Worm (Caenorhabditis elegans) whole organism, L1 larva: Measurements from ENCODE around the gene fbxb-107.

ENCODE experiments used
- Y116A8C.19 ChIP-seq: sonication (generic microtip); optimal IDR thresholded peaks from 2 replicates; lab custom pipeline; 2016; ENCODE audit warnings: missing compliant biosample characterization, missing genetic modification characterization, borderline replicate concordance
- ceh-8 ChIP-seq: fragments of 200-800 bp; sonication (Bioruptor generic); optimal IDR thresholded peaks from 2 replicates; lab custom pipeline; 2018; ENCODE audit warnings: mild to moderate bottlenecking, missing genetic modification characterization, moderate library complexity, missing compliant biosample characterization
- ceh-90 ChIP-seq: sonication (generic microtip); optimal IDR thresholded peaks from 2 replicates; lab custom pipeline; 2016; ENCODE audit warnings: missing genetic modification characterization, missing compliant biosample characterization
- dsc-1 ChIP-seq: sonication (generic microtip); optimal IDR thresholded peaks from 2 replicates; lab custom pipeline; 2016; ENCODE audit warnings: mild to moderate bottlenecking, missing genetic modification characterization, missing compliant biosample characterization
- efl-1 ChIP-seq, 4 experiments: fragments of 150-350 bp; optimal IDR thresholded peaks in 3 of 4; peaks in 1 of 4; 1 replicate in 1 of 4; 2 replicates in 3 of 4; lab custom pipeline; 2014; ENCODE audit warnings: missing biosample characterization in 2 of 4, missing genetic modification characterization in 2 of 4, missing genetic modification reagents in 2 of 4
- egl-13 ChIP-seq: sonication (generic microtip); optimal IDR thresholded peaks from 2 replicates; lab custom pipeline; 2016; ENCODE audit warnings: missing genotype, missing genetic modification reagents, missing genetic modification characterization, missing compliant biosample characterization
- egl-27 ChIP-seq, 2 experiments: fragments of 150-350 bp in 1 of 2; sonication (generic microtip); optimal IDR thresholded peaks; 3 replicates each; lab custom pipeline; 2017 to 2018; ENCODE audit warnings: missing biosample characterization in 2 of 2, missing genetic modification characterization in 2 of 2, missing genetic modification reagents in 2 of 2
- fkh-4 ChIP-seq: sonication (generic microtip); optimal IDR thresholded peaks from 2 replicates; lab custom pipeline; 2016; ENCODE audit warnings: missing compliant biosample characterization, missing genetic modification characterization, borderline replicate concordance
- fkh-8 ChIP-seq: sonication (generic microtip); optimal IDR thresholded peaks from 2 replicates; lab custom pipeline; 2016; ENCODE audit warnings: mild to moderate bottlenecking, missing genetic modification characterization, missing compliant biosample characterization
- grh-1 ChIP-seq: fragments of 200-800 bp; sonication (Bioruptor generic); IDR thresholded peaks from 2 replicates; pipeline ENCODE4 v1.3.6; 2022; ENCODE audit warnings: missing genetic modification reagents, missing genetic modification characterization, missing compliant biosample characterization
- hpl-2 ChIP-seq: fragments of 150-350 bp; optimal IDR thresholded peaks from 2 replicates; lab custom pipeline; 2014; ENCODE audit warnings: missing biosample characterization, missing genetic modification reagents, missing genetic modification characterization
- lin-39 ChIP-seq: fragments of 150-350 bp; optimal IDR thresholded peaks from 2 replicates; lab custom pipeline; 2014; ENCODE audit warnings: missing biosample characterization, missing genetic modification reagents, missing genetic modification characterization
- lsy-2 ChIP-seq, 2 experiments: fragments of 150-350 bp; optimal IDR thresholded peaks; 2 replicates each; lab custom pipeline; 2014; ENCODE audit warnings: missing biosample characterization in 2 of 2, missing genetic modification characterization in 2 of 2
- mep-1 ChIP-seq: fragments of 150-350 bp; optimal IDR thresholded peaks from 2 replicates; lab custom pipeline; 2014; ENCODE audit warnings: missing biosample characterization, missing genetic modification characterization
- nhr-11 ChIP-seq: fragments of 150-350 bp; optimal IDR thresholded peaks from 2 replicates; lab custom pipeline; 2014; ENCODE audit warnings: missing biosample characterization, missing genetic modification characterization
- nhr-19 ChIP-seq: fragments of 200-800 bp; sonication (Bioruptor generic); conservative IDR thresholded peaks from 2 replicates; pipeline ENCODE4 v1.3.6; 2022; ENCODE audit warnings: missing genetic modification characterization, missing compliant biosample characterization
- nhr-20 ChIP-seq: sonication (generic microtip); optimal IDR thresholded peaks from 2 replicates; lab custom pipeline; 2016; ENCODE audit warnings: mild to moderate bottlenecking, missing genetic modification characterization, missing compliant biosample characterization
- nhr-237 ChIP-seq: fragments of 150-350 bp; optimal IDR thresholded peaks from 2 replicates; lab custom pipeline; 2014; ENCODE audit warnings: missing biosample characterization, missing genetic modification characterization
- nhr-28 ChIP-seq: fragments of 150-350 bp; optimal IDR thresholded peaks from 2 replicates; lab custom pipeline; 2014; ENCODE audit warnings: missing biosample characterization, missing genetic modification characterization
- nhr-76 ChIP-seq: sonication (generic microtip); optimal IDR thresholded peaks from 2 replicates; lab custom pipeline; 2017; ENCODE audit warnings: missing biosample characterization, missing genetic modification characterization
- pag-3 ChIP-seq: sonication (generic microtip); optimal IDR thresholded peaks from 2 replicates; lab custom pipeline; 2017; ENCODE audit warnings: missing genetic modification characterization, mild to moderate bottlenecking, missing compliant biosample characterization, antibody characterized with exemption, borderline replicate concordance; ENCODE audit not compliant: insufficient read depth
- pqm-1 ChIP-seq: sonication (generic microtip); optimal IDR thresholded peaks from 3 replicates; lab custom pipeline; 2017; ENCODE audit warnings: missing biosample characterization, missing genetic modification characterization
- snpc-4 ChIP-seq: fragments of 150-350 bp; optimal IDR thresholded peaks from 2 replicates; lab custom pipeline; 2014; ENCODE audit warnings: missing biosample characterization, missing genetic modification characterization
- snu-23 ChIP-seq: sonication (generic microtip); optimal IDR thresholded peaks from 2 replicates; lab custom pipeline; 2016; ENCODE audit warnings: missing genetic modification characterization, missing compliant biosample characterization
- sptf-1 ChIP-seq: fragments of 150-350 bp; optimal IDR thresholded peaks from 2 replicates; lab custom pipeline; 2014; ENCODE audit warnings: missing biosample characterization, missing genetic modification characterization
- sup-37 ChIP-seq: fragments of 200-800 bp; sonication (Bioruptor generic); optimal IDR thresholded peaks from 2 replicates; lab custom pipeline; 2018; ENCODE audit warnings: mild to moderate bottlenecking, missing genetic modification characterization, missing compliant biosample characterization
- tbx-2 ChIP-seq: sonication (generic microtip); optimal IDR thresholded peaks from 2 replicates; lab custom pipeline; 2016; ENCODE audit warnings: missing genetic modification characterization, missing compliant biosample characterization
- tlp-1 ChIP-seq: fragments of 150-350 bp; optimal IDR thresholded peaks from 2 replicates; lab custom pipeline; 2014; ENCODE audit warnings: missing biosample characterization, missing genetic modification characterization
- unc-62 ChIP-seq: fragments of 150-350 bp; optimal IDR thresholded peaks from 2 replicates; lab custom pipeline; 2014; ENCODE audit warnings: missing biosample characterization, missing genetic modification reagents, missing genetic modification characterization
- unc-86 ChIP-seq: sonication (generic microtip); optimal IDR thresholded peaks from 2 replicates; lab custom pipeline; 2016; ENCODE audit warnings: missing genetic modification characterization, missing compliant biosample characterization
- vab-15 ChIP-seq: sonication (generic microtip); optimal IDR thresholded peaks from 2 replicates; lab custom pipeline; 2017; ENCODE audit warnings: missing genotype, mild to moderate bottlenecking, missing genetic modification characterization, missing compliant biosample characterization
- xbp-1 ChIP-seq: sonication (generic microtip); optimal IDR thresholded peaks from 2 replicates; lab custom pipeline; 2016; ENCODE audit warnings: missing genetic modification characterization, missing compliant biosample characterization
- ztf-4 ChIP-seq: fragments of 150-350 bp; optimal IDR thresholded peaks from 2 replicates; lab custom pipeline; 2014; ENCODE audit warnings: missing biosample characterization, missing genetic modification characterization

fbxb-107 gene

DNA sequence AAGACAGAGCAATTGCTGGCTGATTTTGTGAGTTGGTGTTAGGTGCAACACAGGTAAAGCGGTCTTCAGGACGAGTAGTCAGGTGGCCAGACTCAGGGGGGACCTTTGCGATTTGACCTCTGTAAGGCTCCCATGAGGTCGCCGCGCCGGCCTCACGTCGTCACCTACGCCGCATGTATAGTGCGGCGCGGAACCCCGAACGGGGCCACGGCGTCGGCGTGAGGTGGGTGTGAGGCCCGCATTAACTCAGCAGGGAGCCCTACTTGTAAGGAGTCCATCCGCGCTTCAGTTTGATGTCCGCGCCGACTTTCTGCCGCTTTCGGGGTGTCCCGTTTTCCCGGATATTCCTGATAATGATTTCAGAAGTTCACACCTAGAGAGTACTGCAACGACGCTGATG, 4.0 kb upstream of the fbxb-107 start:
- no peak for TF ChIP-seq sptf-1 (tag; lab: Kevin White, UChicago)
- no peak for TF ChIP-seq sup-37 (GFP tag; lab: Kevin White, UChicago)
- no peak for TF ChIP-seq lin-39 (tag; lab: Kevin White, UChicago)
- no peak for TF ChIP-seq pag-3 (tag; lab: Kevin White, UChicago)

DNA sequence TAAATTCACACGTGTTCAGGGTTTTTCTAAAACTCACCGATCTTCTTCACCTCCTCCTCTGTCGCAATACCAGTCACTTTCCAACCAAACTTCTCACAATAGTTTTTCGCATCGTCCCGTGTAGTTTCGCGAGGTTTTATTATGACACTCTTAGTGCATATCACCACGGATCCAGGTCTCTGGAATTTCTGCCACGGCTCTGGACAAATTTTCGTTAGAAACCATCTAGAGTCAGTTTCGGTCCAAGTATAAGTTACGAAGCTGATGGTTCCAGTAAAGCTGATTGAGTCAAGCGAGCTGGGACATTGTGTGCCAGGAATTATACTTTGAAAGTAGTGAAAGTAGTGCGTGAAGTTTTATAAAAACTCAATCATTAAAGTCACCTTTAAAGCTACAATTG, 2.2 kb upstream of the fbxb-107 start:
- no peak for TF ChIP-seq tlp-1 (tag; lab: Kevin White, UChicago)
- TF ChIP-seq grh-1 (GFP tag; lab: Robert Waterston, UW) = no peak
- TF ChIP-seq nhr-11 (tag; lab: Kevin White, UChicago) = no peak
- no peak for TF ChIP-seq egl-13 (tag; lab: Kevin White, UChicago)
- no peak for TF ChIP-seq xbp-1 (tag; lab: Kevin White, UChicago)
- TF ChIP-seq vab-15 (tag; lab: Kevin White, UChicago) = no peak

ce11 chrII:2757954-2758353, 618 bp upstream of the fbxb-107 start, which contains the start of gene F29A7.8:
Gene F29A7.8 (minus strand): TSS chrII:2758054.
- TF ChIP-seq mep-1 (no peak), efl-1 (optimal IDR thresholded peaks at IDR 0.05; lab: Kevin White, UChicago) (no peak), efl-1 (GFP tag; optimal IDR thresholded peaks at IDR 0.05 in 1 of 2; lab: Kevin White, UChicago) (peak in 1 of 2 experiments; percentile 22)

DNA sequence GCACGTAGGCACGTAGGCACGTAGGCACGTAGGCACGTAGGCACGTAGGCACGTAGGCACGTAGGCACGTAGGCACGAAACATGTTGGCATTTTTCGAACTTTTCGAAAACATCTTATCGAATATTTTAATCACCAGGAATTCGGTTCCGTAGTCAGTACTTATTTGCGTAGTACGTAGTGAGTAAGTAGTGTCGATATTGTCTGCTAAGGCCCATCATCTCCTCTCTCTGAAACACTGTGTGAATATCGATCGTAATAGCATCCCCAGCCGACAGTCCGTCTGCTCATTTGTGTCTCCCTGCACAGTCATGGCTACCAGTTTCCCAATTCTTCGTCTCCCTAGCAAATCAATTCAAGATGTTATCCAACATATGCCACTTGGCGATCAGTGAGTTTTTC, 3.5 kb downstream of the fbxb-107 start, which contains the start of gene fbxb-106:
fbxb-106 (plus strand) TSS at position 301 of the 400 bp plus-strand sequence.
- TF ChIP-seq ceh-8 (GFP tag; lab: Kevin White, UChicago) = no peak
- no peak for TF ChIP-seq efl-1 (optimal IDR thresholded peaks at IDR 0.05; lab: Kevin White, UChicago)
- TF ChIP-seq efl-1 (GFP tag; optimal IDR thresholded peaks at IDR 0.05 in 1 of 2; lab: Kevin White, UChicago) = no peak
- no peak for TF ChIP-seq snpc-4 (tag; lab: Kevin White, UChicago)
- TF ChIP-seq nhr-28 (tag; lab: Kevin White, UChicago) = no peak
- no peak for TF ChIP-seq lsy-2 (tag; optimal IDR thresholded peaks at IDR 0.05; lab: Kevin White, UChicago)
- TF ChIP-seq nhr-19 = no peak

DNA sequence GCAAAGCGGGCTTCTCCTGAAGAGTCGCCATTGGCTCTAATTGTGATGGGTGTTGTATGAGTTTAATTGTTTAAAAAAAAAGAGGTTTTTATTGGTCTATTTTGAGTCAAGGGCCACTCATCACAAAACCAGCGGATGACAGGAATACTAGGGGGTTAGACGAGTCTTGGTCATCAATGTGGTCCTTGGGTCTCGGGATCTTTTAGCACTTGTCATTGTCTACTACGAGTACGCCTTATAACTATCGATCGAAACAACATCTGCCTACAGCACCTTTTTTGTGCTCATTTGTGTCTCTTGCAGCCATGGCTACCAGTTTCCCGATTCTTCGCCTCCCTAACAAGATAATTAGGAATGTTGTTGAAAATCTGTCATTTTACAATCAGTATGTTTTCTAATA, 6.1 kb downstream of the fbxb-107 start, which contains the start of gene fbxb-108:
fbxb-108 (plus strand) TSS at position 301 of the 400 bp plus-strand sequence.
- TF ChIP-seq dsc-1 (no peak), nhr-76 (tag; lab: Kevin White, UChicago) (no peak), pqm-1 (tag; lab: Kevin White, UChicago) (no peak), unc-86 (tag; lab: Kevin White, UChicago) (no peak), unc-62 (GFP tag; lab: Kevin White, UChicago) (no peak), Y116A8C.19 (tag; lab: Kevin White, UChicago) (no peak), egl-27 (tag; optimal IDR thresholded peaks at IDR 0.05; lab: Kevin White, UChicago) (no peak), snpc-4 (tag; lab: Kevin White, UChicago) (no peak), lsy-2 (tag; optimal IDR thresholded peaks at IDR 0.05; lab: Kevin White, UChicago) (no peak), tbx-2 (no peak), snu-23 (GFP tag; lab: Kevin White, UChicago) (no peak), ceh-90 (no peak), hpl-2 (GFP tag; lab: Kevin White, UChicago) (no peak), fkh-4 (no peak), mep-1 (no peak), xbp-1 (tag; lab: Kevin White, UChicago) (no peak), nhr-20 (tag; lab: Kevin White, UChicago) (no peak), ztf-4 (tag; lab: Kevin White, UChicago) (no peak), fkh-8 (tag; lab: Kevin White, UChicago) (no peak), nhr-237 (tag; lab: Kevin White, UChicago) (no peak)
- TF ChIP-seq, all 84 proteins: peak for 0
